Fruit fly (Drosophila melanogaster) Kc167 (cell line): ENCODE results near the gene CG15356.

Experiments used
- psq ChIP-seq: fragments of >200 bp; optimal IDR thresholded peaks from 2 replicates; lab custom pipeline; 2017; ENCODE audit warnings: missing external identifiers
- ttk ChIP-seq: sonication (Bioruptor generic); optimal IDR thresholded peaks from 2 replicates; lab custom pipeline; 2017; ENCODE audit warnings: missing external identifiers

DNA sequence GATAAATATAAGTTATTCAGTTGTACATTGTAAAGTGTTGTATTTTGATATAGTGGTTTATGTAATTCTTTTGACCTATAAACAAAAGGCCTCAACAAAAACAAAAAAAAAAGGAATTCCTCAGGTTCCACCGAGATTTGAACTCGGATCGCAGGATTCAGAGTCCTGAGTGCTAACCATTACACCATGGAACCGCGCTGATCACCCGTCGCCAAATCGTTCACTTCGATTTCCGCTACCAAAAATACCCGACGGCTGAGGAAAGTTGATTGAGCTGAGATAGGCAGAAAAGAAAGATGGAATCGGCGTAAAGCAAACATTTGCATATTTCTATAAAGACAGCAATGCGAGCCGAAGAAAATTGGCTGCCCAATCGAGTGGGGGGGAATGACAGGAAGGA is 32.5 kb upstream of the CG15356 start:
- no peak for TF ChIP-seq psq (lab: Kevin White, UChicago)
- TF ChIP-seq ttk (lab: Kevin White, UChicago): no peak
